Worm (Caenorhabditis elegans): Measurements from ENCODE around the gene B0250.5.
"Not testable (repeated sequence)": the region's sequence is repeated elsewhere in the genome, so short reads cannot be mapped to it uniquely, and the experiment has no call there.

The B0250.5 gene

ce11 chrV:20509427-20509826 is 15.7 kb downstream of the B0250.5 start:
- no peak for TF ChIP-seq nhr-21 (tag; optimal IDR thresholded peaks at IDR 0.05)
- no peak for TF ChIP-seq F13H6.1 (tag; optimal IDR thresholded peaks at IDR 0.05)
- no peak for TF ChIP-seq zag-1 (tag; optimal IDR thresholded peaks at IDR 0.05)
- TF ChIP-seq peb-1 (tag; optimal IDR thresholded peaks at IDR 0.05), result no peak
- TF ChIP-seq nhr-129 (tag; optimal IDR thresholded peaks at IDR 0.05), result no peak
- no peak for TF ChIP-seq nhr-23 (tag; optimal IDR thresholded peaks at IDR 0.05)
- no peak for TF ChIP-seq unc-62 (GFP tag; optimal IDR thresholded peaks at IDR 0.05)
- no peak for TF ChIP-seq blmp-1 (tag; optimal IDR thresholded peaks at IDR 0.05; ENCODE audit: insufficient read depth)
- no peak for TF ChIP-seq snpc-4 (tag; optimal IDR thresholded peaks at IDR 0.05)
- TF ChIP-seq fos-1 (tag; optimal IDR thresholded peaks at IDR 0.05), result no peak
- TF ChIP-seq nhr-10 (tag; optimal IDR thresholded peaks at IDR 0.05), result no peak
- TF ChIP-seq skn-1 (tag; optimal IDR thresholded peaks at IDR 0.05), result no peak
- TF ChIP-seq crh-2 (tag; optimal IDR thresholded peaks at IDR 0.05), result no peak
- no peak for TF ChIP-seq ceh-16 (tag; optimal IDR thresholded peaks at IDR 0.05)
- no peak for TF ChIP-seq R02D3.7 (tag; optimal IDR thresholded peaks at IDR 0.05)

ce11 chrV:20513661-20514060 is 19.9 kb downstream of the B0250.5 start, which contains the start of gene Y38H6C.8:
Y38H6C.8 (plus strand) TSS chrV:20513961.
- TF ChIP-seq unc-55 (GFP tag; optimal IDR thresholded peaks at IDR 0.05); fos-1 (tag; optimal IDR thresholded peaks at IDR 0.05); nhr-23 (tag; optimal IDR thresholded peaks at IDR 0.05): not testable (repeated sequence)

ce11 chrV:20514483-20514882 is 20.8 kb downstream of the B0250.5 start:
- TF ChIP-seq ZK546.5 (tag; optimal IDR thresholded peaks at IDR 0.05) (no peak), fos-1 (tag; optimal IDR thresholded peaks at IDR 0.05) (peak; percentile 63), F13H6.1 (tag; optimal IDR thresholded peaks at IDR 0.05) (no peak)

ce11 chrV:20517005-20517404 is 23.3 kb downstream of the B0250.5 start:
- TF ChIP-seq peb-1 (tag; optimal IDR thresholded peaks at IDR 0.05), result no peak
- TF ChIP-seq nhr-21 (tag; optimal IDR thresholded peaks at IDR 0.05), result no peak
- TF ChIP-seq mab-5 (tag; optimal IDR thresholded peaks at IDR 0.05), result no peak
- TF ChIP-seq nhr-11 (tag; optimal IDR thresholded peaks at IDR 0.05), result no peak
- no peak for TF ChIP-seq gmeb-1 (tag; optimal IDR thresholded peaks at IDR 0.05)
- TF ChIP-seq crh-2 (tag; optimal IDR thresholded peaks at IDR 0.05), result no peak
- no peak for TF ChIP-seq elt-3 (tag; optimal IDR thresholded peaks at IDR 0.05)
- TF ChIP-seq mdl-1 (tag; optimal IDR thresholded peaks at IDR 0.05), result no peak

ce11 chrV:20518927-20519326 is 25.2 kb downstream of the B0250.5 start, which contains the start of gene Y38H6C.25:
Y38H6C.25 (plus strand) TSS chrV:20519227.
- no peak for TF ChIP-seq unc-39 (tag; optimal IDR thresholded peaks at IDR 0.05)
- TF ChIP-seq ztf-4 (tag; optimal IDR thresholded peaks at IDR 0.05), result no peak
- no peak for TF ChIP-seq nhr-77 (tag; optimal IDR thresholded peaks at IDR 0.05)
- TF ChIP-seq sma-3 (GFP tag; optimal IDR thresholded peaks at IDR 0.05), result no peak
- no peak for TF ChIP-seq snpc-4 (tag; optimal IDR thresholded peaks at IDR 0.05)
- TF ChIP-seq sma-9 (GFP tag; optimal IDR thresholded peaks at IDR 0.05), result no peak
- TF ChIP-seq sma-9 (tag; optimal IDR thresholded peaks at IDR 0.05), result no peak
- TF ChIP-seq gmeb-1 (tag; optimal IDR thresholded peaks at IDR 0.05), result no peak
- no peak for TF ChIP-seq nhr-237 (tag; optimal IDR thresholded peaks at IDR 0.05)
- TF ChIP-seq lin-13 (GFP tag; optimal IDR thresholded peaks at IDR 0.05), result no peak
- no peak for TF ChIP-seq nhr-21 (tag; optimal IDR thresholded peaks at IDR 0.05)
- TF ChIP-seq ceh-16 (tag; optimal IDR thresholded peaks at IDR 0.05), result no peak
- no peak for TF ChIP-seq alr-1 (tag; optimal IDR thresholded peaks at IDR 0.05)
- no peak for TF ChIP-seq mbf-1 (tag; optimal IDR thresholded peaks at IDR 0.05)
- no peak for TF ChIP-seq Y55F3AM.14 (GFP tag; optimal IDR thresholded peaks at IDR 0.05)
- no peak for TF ChIP-seq lin-39 (tag; optimal IDR thresholded peaks at IDR 0.05)
- no peak for TF ChIP-seq peb-1 (tag; optimal IDR thresholded peaks at IDR 0.05)
- no peak for TF ChIP-seq ama-1 (optimal IDR thresholded peaks at IDR 0.05)
- no peak for TF ChIP-seq lsy-2 (tag; optimal IDR thresholded peaks at IDR 0.05)
- TF ChIP-seq lin-11 (tag; optimal IDR thresholded peaks at IDR 0.05), result no peak
